Fruit fly (Drosophila melanogaster) whole organism, embryonic: ENCODE data around the gene SIDL.
A peak's percentile ranks its signal among the peaks of the same experiment; 100 is the strongest.

Experiments used
- BEAF-32 ChIP-seq: fragments of 200-800 bp; sonication (Bioruptor generic); optimal IDR thresholded peaks from 3 replicates; lab custom pipeline; 2017; ENCODE audit warnings: missing biosample characterization, missing genetic modification characterization, mild to moderate bottlenecking, moderate library complexity, missing genetic modification reagents
- Bteb2 ChIP-seq: fragments of 200-800 bp; sonication (Bioruptor generic); optimal IDR thresholded peaks from 2 replicates; lab custom pipeline; 2016; ENCODE audit warnings: missing biosample characterization, missing genetic modification characterization
- CG10267 ChIP-seq: fragments of 200-800 bp; sonication (Bioruptor generic); optimal IDR thresholded peaks from 2 replicates; lab custom pipeline; 2018; ENCODE audit warnings: missing biosample characterization, mild to moderate bottlenecking, missing genetic modification characterization, moderate library complexity
- CG10565 ChIP-seq: fragments of 200-800 bp; sonication (Bioruptor generic); optimal IDR thresholded peaks from 3 replicates; lab custom pipeline; 2016; ENCODE audit warnings: missing biosample characterization, mild to moderate bottlenecking, missing genetic modification characterization
- CG11560 ChIP-seq: fragments of 200-800 bp; sonication (Bioruptor generic); IDR thresholded peaks from 3 replicates; pipeline ENCODE4 v1.3.6; 2022; ENCODE audit warnings: missing biosample characterization, missing genetic modification characterization
- CG12391 ChIP-seq: fragments of 200-800 bp; sonication (Bioruptor generic); optimal IDR thresholded peaks from 3 replicates; lab custom pipeline; 2018; ENCODE audit warnings: missing biosample characterization, mild to moderate bottlenecking, missing genetic modification characterization, moderate library complexity
- CG13624 ChIP-seq: fragments of 200-800 bp; sonication (Bioruptor generic); optimal IDR thresholded peaks from 2 replicates; lab custom pipeline; 2016; ENCODE audit warnings: missing biosample characterization, missing genetic modification characterization
- CG14441 ChIP-seq: fragments of 200-800 bp; sonication (Bioruptor generic); IDR thresholded peaks from 2 replicates; pipeline ENCODE4 v1.3.6; 2022; ENCODE audit warnings: missing biosample characterization, missing genetic modification characterization
- CG14860 ChIP-seq: fragments of 200-800 bp; sonication (Bioruptor generic); IDR thresholded peaks from 3 replicates; pipeline ENCODE4 v1.3.6; 2022; ENCODE audit warnings: missing biosample characterization, missing genetic modification characterization; ENCODE audit not compliant: partially characterized antibody
- CG16813 ChIP-seq: fragments of 200-800 bp; sonication (Bioruptor generic); IDR thresholded peaks from 3 replicates; pipeline ENCODE4 v1.3.6; 2022; ENCODE audit warnings: missing biosample characterization, missing genetic modification characterization; ENCODE audit not compliant: partially characterized antibody
- CG17829 ChIP-seq: fragments of 200-800 bp; optimal IDR thresholded peaks from 2 replicates; lab custom pipeline; 2019; ENCODE audit warnings: missing biosample characterization, mild to moderate bottlenecking, missing genetic modification characterization, moderate library complexity
- CG17912 ChIP-seq: fragments of 200-800 bp; sonication (Bioruptor generic); optimal IDR thresholded peaks from 2 replicates; lab custom pipeline; 2018; ENCODE audit warnings: missing biosample characterization, mild to moderate bottlenecking, missing genetic modification characterization
- CG2116 ChIP-seq: fragments of 200-800 bp; sonication (Bioruptor generic); optimal IDR thresholded peaks from 3 replicates; lab custom pipeline; 2018; ENCODE audit warnings: missing biosample characterization, mild to moderate bottlenecking, missing genetic modification characterization
- CG2120 ChIP-seq: fragments of 200-800 bp; sonication (Bioruptor generic); optimal IDR thresholded peaks from 3 replicates; lab custom pipeline; 2016; ENCODE audit warnings: missing biosample characterization, missing genetic modification characterization
- CG2712 ChIP-seq: fragments of 200-800 bp; optimal IDR thresholded peaks from 3 replicates; lab custom pipeline; 2019; ENCODE audit warnings: missing biosample characterization, mild to moderate bottlenecking, missing genetic modification characterization, moderate library complexity
- CG30403 ChIP-seq: fragments of 200-800 bp; sonication (Bioruptor generic); optimal IDR thresholded peaks from 3 replicates; lab custom pipeline; 2016; ENCODE audit warnings: missing biosample characterization, missing genetic modification characterization
- CG31441 ChIP-seq: fragments of 200-800 bp; sonication (Bioruptor generic); IDR thresholded peaks from 2 replicates; pipeline ENCODE4 v1.3.6; 2022; ENCODE audit warnings: missing biosample characterization, missing genetic modification characterization
- CG33213 ChIP-seq: fragments of 200-800 bp; sonication (Bioruptor generic); optimal IDR thresholded peaks from 3 replicates; lab custom pipeline; 2016; ENCODE audit warnings: missing biosample characterization, missing genetic modification characterization
- CG7556 ChIP-seq: fragments of 200-800 bp; sonication (Bioruptor generic); optimal IDR thresholded peaks from 2 replicates; lab custom pipeline; 2017; ENCODE audit warnings: missing biosample characterization, mild to moderate bottlenecking, missing genetic modification characterization
- CG7786 ChIP-seq: fragments of 200-800 bp; sonication (Bioruptor generic); optimal IDR thresholded peaks from 2 replicates; lab custom pipeline; 2016; ENCODE audit warnings: missing biosample characterization, missing genetic modification characterization
- CrebB ChIP-seq: fragments of 200-800 bp; sonication (Bioruptor generic); optimal IDR thresholded peaks from 3 replicates; lab custom pipeline; 2018; ENCODE audit warnings: missing biosample characterization, mild to moderate bottlenecking, missing genetic modification characterization
- Dref ChIP-seq: fragments of 200-800 bp; sonication (Bioruptor generic); IDR thresholded peaks from 2 replicates; pipeline ENCODE4 v1.3.6; 2022; ENCODE audit warnings: missing biosample characterization, missing genetic modification characterization
- Ets97D ChIP-seq: fragments of 200-800 bp; sonication (Bioruptor generic); optimal IDR thresholded peaks from 3 replicates; lab custom pipeline; 2016; ENCODE audit warnings: missing biosample characterization, missing genetic modification characterization
- MESR4 ChIP-seq: fragments of 200-800 bp; sonication (Bioruptor generic); optimal IDR thresholded peaks from 2 replicates; lab custom pipeline; 2018; ENCODE audit warnings: missing biosample characterization, mild to moderate bottlenecking, missing genetic modification characterization, moderate library complexity
- Max ChIP-seq: fragments of 200-800 bp; sonication (Bioruptor generic); optimal IDR thresholded peaks from 2 replicates; lab custom pipeline; 2016; ENCODE audit warnings: missing biosample characterization, mild to moderate bottlenecking, missing genetic modification characterization
- Usf ChIP-seq: fragments of 200-800 bp; sonication (Bioruptor generic); optimal IDR thresholded peaks from 2 replicates; lab custom pipeline; 2017; ENCODE audit warnings: missing genotype, missing biosample characterization, missing genetic modification characterization
- Vsx1 ChIP-seq: fragments of 200-800 bp; sonication (Bioruptor generic); optimal IDR thresholded peaks from 2 replicates; lab custom pipeline; 2017; ENCODE audit warnings: missing biosample characterization, mild to moderate bottlenecking, missing genetic modification characterization, missing genetic modification reagents
- ato ChIP-seq: fragments of 200-800 bp; sonication (Bioruptor generic); IDR thresholded peaks from 2 replicates; pipeline ENCODE4 v1.3.6; 2022; ENCODE audit warnings: missing biosample characterization, missing genetic modification characterization; ENCODE audit not compliant: partially characterized antibody
- az2 ChIP-seq: fragments of 200-800 bp; sonication (Bioruptor generic); optimal IDR thresholded peaks from 3 replicates; lab custom pipeline; 2016; ENCODE audit warnings: missing biosample characterization, missing genetic modification characterization
- chinmo ChIP-seq: fragments of 200-800 bp; sonication (Bioruptor generic); IDR thresholded peaks from 4 replicates; pipeline ENCODE4 v1.3.6; 2022; ENCODE audit warnings: missing biosample characterization, missing genetic modification characterization; ENCODE audit not compliant: partially characterized antibody
- corto ChIP-seq: fragments of 200-800 bp; sonication (Bioruptor generic); optimal IDR thresholded peaks from 2 replicates; lab custom pipeline; 2016; ENCODE audit warnings: missing biosample characterization, mild to moderate bottlenecking, missing genetic modification characterization, moderate library complexity
- crp ChIP-seq, 2 experiments: fragments of 200-800 bp; sonication (Bioruptor generic); optimal IDR thresholded peaks; 2 replicates in 1 of 2; 3 replicates in 1 of 2; lab custom pipeline; 2017; ENCODE audit warnings: missing biosample characterization in 2 of 2, missing genetic modification characterization in 2 of 2, mild to moderate bottlenecking in 1 of 2, moderate library complexity in 1 of 2
- dysf ChIP-seq: fragments of 200-800 bp; sonication (Bioruptor generic); IDR thresholded peaks from 3 replicates; pipeline ENCODE4 v1.3.6; 2022; ENCODE audit warnings: missing biosample characterization, missing genetic modification characterization
- grn ChIP-seq: fragments of 200-800 bp; sonication (Bioruptor generic); optimal IDR thresholded peaks from 3 replicates; lab custom pipeline; 2017; ENCODE audit warnings: missing biosample characterization, missing genetic modification characterization
- gsb-n ChIP-seq: fragments of 200-800 bp; sonication (Bioruptor generic); optimal IDR thresholded peaks from 3 replicates; lab custom pipeline; 2018; ENCODE audit warnings: missing biosample characterization, mild to moderate bottlenecking, missing genetic modification characterization
- hb ChIP-seq: fragments of 200-800 bp; sonication (Bioruptor generic); IDR thresholded peaks from 3 replicates; pipeline ENCODE4 v1.3.6; 2022; ENCODE audit warnings: missing biosample characterization, missing genetic modification characterization; ENCODE audit not compliant: partially characterized antibody
- ken ChIP-seq: fragments of 200-800 bp; sonication (Bioruptor generic); IDR thresholded peaks from 3 replicates; pipeline ENCODE4 v1.3.6; 2022; ENCODE audit warnings: missing biosample characterization, missing genetic modification characterization
- kni ChIP-seq: fragments of 200-800 bp; sonication (Bioruptor generic); optimal IDR thresholded peaks from 3 replicates; lab custom pipeline; 2017; ENCODE audit warnings: mild to moderate bottlenecking, missing biosample characterization, missing genetic modification reagents, missing genetic modification characterization
- knrl ChIP-seq: fragments of 200-800 bp; sonication (Bioruptor generic); IDR thresholded peaks from 3 replicates; pipeline ENCODE4 v1.3.6; 2022; ENCODE audit warnings: missing biosample characterization, missing genetic modification characterization; ENCODE audit not compliant: partially characterized antibody
- lbe ChIP-seq: fragments of 200-800 bp; sonication (Bioruptor generic); optimal IDR thresholded peaks from 2 replicates; lab custom pipeline; 2016; ENCODE audit warnings: missing biosample characterization, mild to moderate bottlenecking, missing genetic modification characterization
- maf-S ChIP-seq: fragments of 200-800 bp; sonication (Bioruptor generic); optimal IDR thresholded peaks from 2 replicates; lab custom pipeline; 2016; ENCODE audit warnings: missing biosample characterization, missing genetic modification characterization
- nmo ChIP-seq: fragments of 200-800 bp; sonication (Bioruptor generic); optimal IDR thresholded peaks from 2 replicates; lab custom pipeline; 2018; ENCODE audit warnings: missing biosample characterization, mild to moderate bottlenecking, missing genetic modification characterization, moderate library complexity
- odd ChIP-seq: fragments of 200-800 bp; sonication (Bioruptor generic); optimal IDR thresholded peaks from 2 replicates; lab custom pipeline; 2017; ENCODE audit warnings: missing biosample characterization, mild to moderate bottlenecking, missing genetic modification characterization
- phol ChIP-seq: fragments of 200-800 bp; sonication (Bioruptor generic); optimal IDR thresholded peaks from 3 replicates; lab custom pipeline; 2018; ENCODE audit warnings: missing biosample characterization, mild to moderate bottlenecking, missing genetic modification characterization, moderate library complexity
- psq ChIP-seq: fragments of 200-800 bp; sonication (Bioruptor generic); optimal IDR thresholded peaks from 2 replicates; lab custom pipeline; 2017; ENCODE audit warnings: missing biosample characterization, missing genetic modification characterization
- sna ChIP-seq: fragments of 200-800 bp; sonication (Bioruptor generic); IDR thresholded peaks from 2 replicates; pipeline ENCODE4 v1.3.6; 2022; ENCODE audit warnings: missing biosample characterization, missing genetic modification characterization; ENCODE audit not compliant: partially characterized antibody
- tna ChIP-seq: fragments of 200-800 bp; sonication (Bioruptor generic); IDR thresholded peaks from 2 replicates; pipeline ENCODE4 v1.3.6; 2022; ENCODE audit warnings: missing biosample characterization, missing genetic modification characterization; ENCODE audit not compliant: partially characterized antibody
- tx ChIP-seq: fragments of 200-800 bp; sonication (Bioruptor generic); optimal IDR thresholded peaks from 2 replicates; lab custom pipeline; 2016; ENCODE audit warnings: missing biosample characterization, missing genetic modification characterization
- zfh2 ChIP-seq: fragments of 200-800 bp; sonication (Bioruptor generic); optimal IDR thresholded peaks from 2 replicates; lab custom pipeline; 2016; ENCODE audit warnings: missing biosample characterization, missing genetic modification characterization

SIDL gene

DNA sequence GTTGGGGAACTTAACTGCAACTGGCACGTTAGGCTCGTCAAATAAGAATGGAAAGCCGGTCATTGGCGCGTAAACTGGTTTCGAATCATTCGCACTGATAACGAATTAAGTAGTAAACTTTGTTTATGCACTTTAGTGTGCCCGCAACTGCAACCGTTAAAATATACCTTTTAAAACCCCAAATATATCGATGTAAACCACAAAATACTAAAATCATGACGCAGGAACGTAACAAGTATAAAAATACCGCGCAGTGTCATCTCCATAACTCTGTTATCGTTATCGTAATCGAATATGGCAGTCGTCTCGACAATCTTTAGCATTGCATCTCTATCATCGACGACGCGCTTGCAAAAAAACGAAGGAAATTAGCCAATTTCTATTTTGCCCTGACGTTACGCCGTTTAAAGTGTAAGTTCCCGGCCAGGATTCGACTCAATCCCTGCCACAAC, 6.6 kb upstream of the SIDL start, which contains the start of the genes CG31344 and Caf1-55 (continued):
- peak; percentile 23; the same call in 1 of the 2 replicates for TF ChIP-seq CG31441
- TF ChIP-seq hb (GFP tag; lab: Robert Waterston, UW), result peak; percentile 61; the same call in 1 of the 3 replicates
- peak; percentile 14 for TF ChIP-seq az2 (GFP tag; lab: Kevin White, UChicago)
- peak; percentile 42 for TF ChIP-seq CG2712 (tag; lab: Kevin White, UChicago)
- TF ChIP-seq CG11560 (tag; lab: Robert Waterston, UW), result peak; percentile 91
- TF ChIP-seq dysf, result no peak
- TF ChIP-seq corto (GFP tag; lab: Kevin White, UChicago), result no peak
- peak; percentile 16 for TF ChIP-seq Vsx1 (GFP tag; lab: Kevin White, UChicago)
- peak; percentile 24 for TF ChIP-seq tx
- TF ChIP-seq Ets97D (GFP tag; lab: Kevin White, UChicago), result peak; percentile 66
- TF ChIP-seq CG30403 (GFP tag; lab: Kevin White, UChicago), result peak; percentile 18
- TF ChIP-seq maf-S (GFP tag; lab: Kevin White, UChicago), result peak; percentile 12
- TF ChIP-seq CG12391 (tag; lab: Kevin White, UChicago), result peak; percentile 54
- no peak for TF ChIP-seq Usf (GFP tag; lab: Kevin White, UChicago)
- TF ChIP-seq CG17912 (GFP tag; lab: Kevin White, UChicago), result no peak
- TF ChIP-seq Dref (GFP tag; lab: Robert Waterston, UW), result peak; percentile 92
- TF ChIP-seq gsb-n (tag; lab: Kevin White, UChicago), result peak; percentile 21
- peak; percentile 79 for TF ChIP-seq knrl (GFP tag; lab: Robert Waterston, UW)
- 0 out of 2 replicates have a peak, but pooled peaks have one; percentile 19 for TF ChIP-seq ato (GFP tag; lab: Robert Waterston, UW)
- peak; percentile 37 for TF ChIP-seq CG10267 (tag; lab: Kevin White, UChicago)
- peak; percentile 16; the same call in 1 of the 3 replicates for TF ChIP-seq ken
- peak; percentile 20 for TF ChIP-seq CG33213
- TF ChIP-seq CG13624, result peak; percentile 12
- peak; percentile 65 for TF ChIP-seq MESR4 (GFP tag; lab: Kevin White, UChicago)
- TF ChIP-seq CG16813 (GFP tag; lab: Robert Waterston, UW), result peak; percentile 71
- TF ChIP-seq CG2116, result peak; percentile 85
- peak; percentile 55 for TF ChIP-seq lbe (GFP tag; lab: Kevin White, UChicago)
- no peak for TF ChIP-seq CG7556 (GFP tag; lab: Kevin White, UChicago)
- peak; percentile 44; the same call in 1 of the 2 replicates for TF ChIP-seq tna
- TF ChIP-seq BEAF-32 (GFP tag; lab: Kevin White, UChicago), result peak; percentile 81
- TF ChIP-seq nmo (GFP tag; lab: Kevin White, UChicago), result peak; percentile 47
- peak; percentile 2 for TF ChIP-seq CrebB (tag; lab: Kevin White, UChicago)
- no peak for TF ChIP-seq CG14441
- no peak for TF ChIP-seq kni (GFP tag; lab: Kevin White, UChicago)
- TF ChIP-seq phol (tag; lab: Kevin White, UChicago), result peak; percentile 89
- peak; percentile 61; the same call in 2 of the 3 replicates for TF ChIP-seq CG14860 (GFP tag; lab: Robert Waterston, UW)
- TF ChIP-seq CG17829 (tag; lab: Kevin White, UChicago), result peak; percentile 34
- peak; percentile 35 for TF ChIP-seq zfh2 (GFP tag; lab: Kevin White, UChicago)
- TF ChIP-seq chinmo (GFP tag; lab: Robert Waterston, UW), result peak; percentile 93; the same call in 2 of the 4 replicates
- peak; percentile 17 for TF ChIP-seq CG7786 (GFP tag; lab: Kevin White, UChicago)
- TF ChIP-seq crp (GFP tag; optimal IDR thresholded peaks at IDR 0.05; lab: Kevin White, UChicago), result peak in 1 of 2 experiments; percentile 40
- no peak for TF ChIP-seq CG10565 (GFP tag; lab: Kevin White, UChicago)
- TF ChIP-seq Max (GFP tag; lab: Kevin White, UChicago), result no peak
- peak; percentile 72 for TF ChIP-seq sna (GFP tag; lab: Robert Waterston, UW)
- no peak for TF ChIP-seq psq (GFP tag; lab: Kevin White, UChicago)
- TF ChIP-seq Bteb2 (GFP tag; lab: Kevin White, UChicago), result peak; percentile 8
- TF ChIP-seq CG2120 (GFP tag; lab: Kevin White, UChicago), result peak; percentile 55
- no peak for TF ChIP-seq odd
- peak; percentile 31 for TF ChIP-seq grn (GFP tag; lab: Kevin White, UChicago)
